Fruit fly (Drosophila melanogaster): ENCODE results near the gene Or23a.

Gene Or23a

dm6 chr2L:2636326-2637001 is 17.4 kb upstream of the Or23a start:
- TF ChIP-seq Myc (optimal IDR thresholded peaks at IDR 0.05) (no peak), Sp1 (GFP tag; optimal IDR thresholded peaks at IDR 0.05) (peak; percentile 38), foxo (GFP tag; optimal IDR thresholded peaks at IDR 0.05) (peak in 1 of 2 experiments; percentile 22), Hr78 (GFP tag; optimal IDR thresholded peaks at IDR 0.05) (no peak)

- TF ChIP-seq foxo (GFP tag; optimal IDR thresholded peaks at IDR 0.05) (no peak), Vsx2 (GFP tag; optimal IDR thresholded peaks at IDR 0.05; ENCODE audit: partially characterized antibody) (no peak), pan (optimal IDR thresholded peaks at IDR 0.05) (no peak), N (GFP tag; optimal IDR thresholded peaks at IDR 0.05) (no peak), jim (GFP tag; optimal IDR thresholded peaks at IDR 0.05) (no peak), woc (GFP tag; optimal IDR thresholded peaks at IDR 0.05) (no peak), usp (GFP tag; optimal IDR thresholded peaks at IDR 0.05) (no peak), dl (GFP tag; optimal IDR thresholded peaks at IDR 0.05; ENCODE audit: insufficient read depth in 1 of 2, partially characterized antibody in 2 of 2) (no peak), dsf (GFP tag; optimal IDR thresholded peaks at IDR 0.05; ENCODE audit: borderline replicate concordance) (no peak), Dif (GFP tag; optimal IDR thresholded peaks at IDR 0.05; ENCODE audit: partially characterized antibody) (no peak), Sp1 (GFP tag; optimal IDR thresholded peaks at IDR 0.05) (no peak), fru (GFP tag; optimal IDR thresholded peaks at IDR 0.05) (no peak), CG32264 (GFP tag; optimal IDR thresholded peaks at IDR 0.05) (no peak), HLH106 (tag; optimal IDR thresholded peaks at IDR 0.05) (no peak)
These were observed 16.9 kb upstream of the Or23a start for dm6 chr2L:2637002-2637377.

- no peak for TF ChIP-seq sv (GFP tag; optimal IDR thresholded peaks at IDR 0.05)
- no peak for TF ChIP-seq Dfd (GFP tag; optimal IDR thresholded peaks at IDR 0.05)
- no peak for TF ChIP-seq jim (GFP tag; optimal IDR thresholded peaks at IDR 0.05)
- no peak for TF ChIP-seq Abd-B (GFP tag; optimal IDR thresholded peaks at IDR 0.05)
- TF ChIP-seq psq (GFP tag; optimal IDR thresholded peaks at IDR 0.05), result no peak
- no peak for TF ChIP-seq N (GFP tag; optimal IDR thresholded peaks at IDR 0.05)
- no peak for TF ChIP-seq ey (GFP tag; optimal IDR thresholded peaks at IDR 0.05)
- no peak for TF ChIP-seq Mio (GFP tag; optimal IDR thresholded peaks at IDR 0.05)
- no peak for TF ChIP-seq dmrt93B (GFP tag; optimal IDR thresholded peaks at IDR 0.05)
- TF ChIP-seq fru (GFP tag; optimal IDR thresholded peaks at IDR 0.05), result no peak
- TF ChIP-seq usp (GFP tag; optimal IDR thresholded peaks at IDR 0.05), result no peak
- TF ChIP-seq Hr78 (GFP tag; optimal IDR thresholded peaks at IDR 0.05), result no peak
- no peak for TF ChIP-seq dl (GFP tag; optimal IDR thresholded peaks at IDR 0.05; ENCODE audit: insufficient read depth in 1 of 2, partially characterized antibody in 2 of 2)
- TF ChIP-seq Hr83 (GFP tag; optimal IDR thresholded peaks at IDR 0.05; ENCODE audit: poor library complexity, severe bottlenecking), result no peak
- TF ChIP-seq Rel (GFP tag; optimal IDR thresholded peaks at IDR 0.05), result no peak
- no peak for TF ChIP-seq Rel (tag; optimal IDR thresholded peaks at IDR 0.05)
- no peak for TF ChIP-seq lola (GFP tag; optimal IDR thresholded peaks at IDR 0.05)
- TF ChIP-seq HLH106 (tag; optimal IDR thresholded peaks at IDR 0.05), result no peak
- no peak for TF ChIP-seq rgr (GFP tag; optimal IDR thresholded peaks at IDR 0.05)
- no peak for TF ChIP-seq dsf (GFP tag; optimal IDR thresholded peaks at IDR 0.05; ENCODE audit: borderline replicate concordance)
These were observed 6.2 kb upstream of the Or23a start, which contains the start of the genes CG9962 and CG43851 for dm6 chr2L:2647620-2648019. TSS of gene CG9962 (minus strand) at chr2L:2647720. TSS of gene CG43851 (plus strand) at chr2L:2647886.

dm6 chr2L:2652314-2652713 is 1.5 kb upstream of the Or23a start, which contains the start of gene CG33125:
TSS of gene CG33125 (minus strand) at chr2L:2652414.
- no peak for TF ChIP-seq brk (GFP tag; optimal IDR thresholded peaks at IDR 0.05)
- no peak for TF ChIP-seq br (GFP tag; optimal IDR thresholded peaks at IDR 0.05)
- no peak for TF ChIP-seq Hnf4 (GFP tag; optimal IDR thresholded peaks at IDR 0.05)
- no peak for TF ChIP-seq ey (GFP tag; optimal IDR thresholded peaks at IDR 0.05)
- no peak for TF ChIP-seq Sp1 (GFP tag; optimal IDR thresholded peaks at IDR 0.05)
- no peak for TF ChIP-seq dmrt93B (GFP tag; optimal IDR thresholded peaks at IDR 0.05)
- TF ChIP-seq N (GFP tag; optimal IDR thresholded peaks at IDR 0.05), result no peak
- no peak for TF ChIP-seq GATAd (GFP tag; optimal IDR thresholded peaks at IDR 0.05)
- TF ChIP-seq Myc (optimal IDR thresholded peaks at IDR 0.05), result no peak

- TF ChIP-seq N (GFP tag; optimal IDR thresholded peaks at IDR 0.05) (no peak), Dif (GFP tag; optimal IDR thresholded peaks at IDR 0.05; ENCODE audit: partially characterized antibody) (no peak), CG32264 (GFP tag; optimal IDR thresholded peaks at IDR 0.05) (no peak), sv (GFP tag; optimal IDR thresholded peaks at IDR 0.05) (no peak), brk (GFP tag; optimal IDR thresholded peaks at IDR 0.05) (no peak), dl (GFP tag; optimal IDR thresholded peaks at IDR 0.05; ENCODE audit: insufficient read depth in 1 of 2, partially characterized antibody in 2 of 2) (no peak), psq (GFP tag; optimal IDR thresholded peaks at IDR 0.05) (no peak), CrebA (GFP tag; optimal IDR thresholded peaks at IDR 0.05; ENCODE audit: borderline replicate concordance) (no peak), dsf (GFP tag; optimal IDR thresholded peaks at IDR 0.05; ENCODE audit: borderline replicate concordance) (no peak), fru (GFP tag; optimal IDR thresholded peaks at IDR 0.05) (no peak), Hnf4 (GFP tag; optimal IDR thresholded peaks at IDR 0.05) (no peak)
These were observed 1.1 kb upstream of the Or23a start, which contains the start of gene Prosbeta4R1 for dm6 chr2L:2652746-2653145. TSS of gene Prosbeta4R1 (plus strand) at chr2L:2653046.
